Fruit fly (Drosophila melanogaster) whole organism, embryonic: ENCODE measurements around the gene CG3009.

ENCODE experiments used
- Ada2b ChIP-seq: fragments of 200-800 bp; sonication (Bioruptor generic); IDR thresholded peaks from 2 replicates; pipeline ENCODE4 v1.3.6; 2022; ENCODE audit warnings: missing biosample characterization, missing genetic modification characterization
- Atf3 ChIP-seq: fragments of 200-800 bp; sonication (Bioruptor generic); optimal IDR thresholded peaks from 3 replicates; lab custom pipeline; 2016; ENCODE audit warnings: missing biosample characterization, missing genetic modification characterization
- BEAF-32 ChIP-seq: fragments of 200-800 bp; sonication (Bioruptor generic); optimal IDR thresholded peaks from 3 replicates; lab custom pipeline; 2017; ENCODE audit warnings: missing biosample characterization, missing genetic modification characterization, mild to moderate bottlenecking, moderate library complexity, missing genetic modification reagents
- Bteb2 ChIP-seq: fragments of 200-800 bp; sonication (Bioruptor generic); optimal IDR thresholded peaks from 2 replicates; lab custom pipeline; 2016; ENCODE audit warnings: missing biosample characterization, missing genetic modification characterization
- CG11085 ChIP-seq: fragments of 200-800 bp; sonication (Bioruptor generic); IDR thresholded peaks from 2 replicates; pipeline ENCODE4 v1.3.6; 2022; ENCODE audit warnings: missing biosample characterization, missing genetic modification characterization
- CG11456 ChIP-seq: fragments of 200-800 bp; sonication (Bioruptor generic); IDR thresholded peaks from 3 replicates; pipeline ENCODE4 v1.3.6; 2022; ENCODE audit warnings: missing biosample characterization, missing genetic modification characterization
- CG13775 ChIP-seq: fragments of 200-800 bp; sonication (Bioruptor generic); optimal IDR thresholded peaks from 3 replicates; lab custom pipeline; 2017; ENCODE audit warnings: missing biosample characterization, mild to moderate bottlenecking, missing genetic modification characterization
- CG14860 ChIP-seq: fragments of 200-800 bp; sonication (Bioruptor generic); IDR thresholded peaks from 3 replicates; pipeline ENCODE4 v1.3.6; 2022; ENCODE audit warnings: missing biosample characterization, missing genetic modification characterization; ENCODE audit not compliant: partially characterized antibody
- CG1529 ChIP-seq: fragments of 200-800 bp; sonication (Bioruptor generic); optimal IDR thresholded peaks from 3 replicates; lab custom pipeline; 2018; ENCODE audit warnings: missing biosample characterization, missing genetic modification characterization
- CG1792 ChIP-seq: fragments of 200-800 bp; sonication (Bioruptor generic); optimal IDR thresholded peaks from 2 replicates; lab custom pipeline; 2016; ENCODE audit warnings: missing biosample characterization, missing genetic modification characterization
- CG2129 ChIP-seq: fragments of 200-800 bp; sonication (Bioruptor generic); IDR thresholded peaks from 2 replicates; pipeline ENCODE4 v1.3.6; 2022; ENCODE audit warnings: missing biosample characterization, missing genetic modification characterization; ENCODE audit not compliant: partially characterized antibody
- CG31365 ChIP-seq: fragments of 200-800 bp; sonication (Bioruptor generic); optimal IDR thresholded peaks from 2 replicates; lab custom pipeline; 2018; ENCODE audit warnings: missing biosample characterization, mild to moderate bottlenecking, missing genetic modification characterization
- CG31388 ChIP-seq: fragments of 200-800 bp; sonication (Bioruptor generic); optimal IDR thresholded peaks from 2 replicates; lab custom pipeline; 2016; ENCODE audit warnings: missing biosample characterization, missing genetic modification characterization
- CG3838 ChIP-seq: fragments of 200-800 bp; sonication (Bioruptor generic); optimal IDR thresholded peaks from 3 replicates; lab custom pipeline; 2016; ENCODE audit warnings: missing biosample characterization, missing genetic modification characterization
- CG4360 ChIP-seq: fragments of 200-800 bp; sonication (Bioruptor generic); IDR thresholded peaks from 2 replicates; pipeline ENCODE4 v1.3.6; 2022; ENCODE audit warnings: missing biosample characterization, missing genetic modification characterization
- CG4707 ChIP-seq: fragments of 200-800 bp; sonication (Bioruptor generic); optimal IDR thresholded peaks from 2 replicates; lab custom pipeline; 2018; ENCODE audit warnings: missing biosample characterization, mild to moderate bottlenecking, missing genetic modification characterization, moderate library complexity
- CG4820 ChIP-seq: fragments of 200-800 bp; sonication (Bioruptor generic); optimal IDR thresholded peaks from 3 replicates; lab custom pipeline; 2016; ENCODE audit warnings: missing biosample characterization, missing genetic modification characterization
- CG6272 ChIP-seq: fragments of 200-800 bp; sonication (Bioruptor generic); IDR thresholded peaks from 2 replicates; pipeline ENCODE4 v1.3.6; 2022; ENCODE audit warnings: missing biosample characterization, missing genetic modification characterization
- CG6765 ChIP-seq: fragments of 200-800 bp; sonication (Bioruptor generic); optimal IDR thresholded peaks from 3 replicates; lab custom pipeline; 2017; ENCODE audit warnings: missing biosample characterization, mild to moderate bottlenecking, missing genetic modification characterization
- CG8281 ChIP-seq: fragments of 200-800 bp; sonication (Bioruptor generic); optimal IDR thresholded peaks from 2 replicates; lab custom pipeline; 2018; ENCODE audit warnings: missing biosample characterization, mild to moderate bottlenecking, missing genetic modification characterization, moderate library complexity
- CG8924 ChIP-seq: fragments of 200-800 bp; optimal IDR thresholded peaks from 3 replicates; lab custom pipeline; 2019; ENCODE audit warnings: missing biosample characterization, mild to moderate bottlenecking, missing genetic modification characterization, moderate library complexity
- CkIIα-i1 ChIP-seq: fragments of 200-800 bp; sonication (Bioruptor generic); IDR thresholded peaks from 2 replicates; pipeline ENCODE4 v1.3.6; 2022; ENCODE audit warnings: missing biosample characterization, missing genetic modification characterization
- CrebB ChIP-seq: fragments of 200-800 bp; sonication (Bioruptor generic); optimal IDR thresholded peaks from 3 replicates; lab custom pipeline; 2018; ENCODE audit warnings: missing biosample characterization, mild to moderate bottlenecking, missing genetic modification characterization
- Elba2 ChIP-seq: fragments of 200-800 bp; sonication (Bioruptor generic); optimal IDR thresholded peaks from 3 replicates; lab custom pipeline; 2016; ENCODE audit warnings: missing biosample characterization, missing genetic modification characterization
- H15 ChIP-seq: fragments of 200-800 bp; sonication (Bioruptor generic); IDR thresholded peaks from 3 replicates; pipeline ENCODE4 v1.3.6; 2022; ENCODE audit warnings: missing biosample characterization, missing genetic modification characterization
- Jarid2 ChIP-seq: fragments of 200-800 bp; sonication (Bioruptor generic); optimal IDR thresholded peaks from 3 replicates; lab custom pipeline; 2017; ENCODE audit warnings: mild to moderate bottlenecking, missing biosample characterization, missing genetic modification reagents, missing genetic modification characterization
- Lim3 ChIP-seq: fragments of 200-800 bp; sonication (Bioruptor generic); IDR thresholded peaks from 2 replicates; pipeline ENCODE4 v1.3.6; 2022; ENCODE audit warnings: missing biosample characterization, missing genetic modification characterization
- Nf-YB ChIP-seq: fragments of 200-800 bp; sonication (Bioruptor generic); optimal IDR thresholded peaks from 3 replicates; lab custom pipeline; 2019; ENCODE audit warnings: missing biosample characterization, mild to moderate bottlenecking, missing genetic modification characterization, moderate library complexity
- Optix ChIP-seq: fragments of 200-800 bp; sonication (Bioruptor generic); IDR thresholded peaks from 3 replicates; pipeline ENCODE4 v1.3.6; 2022; ENCODE audit warnings: missing biosample characterization, missing genetic modification characterization
- Pdp1 ChIP-seq, 2 experiments: fragments of 200-800 bp; sonication (Bioruptor generic); optimal IDR thresholded peaks; 3 replicates each; lab custom pipeline; 2016; ENCODE audit warnings: missing biosample characterization in 2 of 2, missing genetic modification characterization in 2 of 2, mild to moderate bottlenecking in 1 of 2, moderate library complexity in 1 of 2
- Scr ChIP-seq: fragments of 200-800 bp; sonication (Bioruptor generic); IDR thresholded peaks from 2 replicates; pipeline ENCODE4 v1.3.6; 2022; ENCODE audit warnings: missing biosample characterization, missing genetic modification characterization; ENCODE audit not compliant: partially characterized antibody
- Sry-β ChIP-seq: fragments of 200-800 bp; sonication (Bioruptor generic); optimal IDR thresholded peaks from 2 replicates; lab custom pipeline; 2018; ENCODE audit warnings: missing biosample characterization, mild to moderate bottlenecking, missing genetic modification characterization, moderate library complexity
- TFAM ChIP-seq: fragments of 200-800 bp; sonication (Bioruptor generic); optimal IDR thresholded peaks from 2 replicates; lab custom pipeline; 2017; ENCODE audit warnings: missing biosample characterization, missing genetic modification characterization, inconsistent platforms
- ase ChIP-seq: fragments of 200-800 bp; sonication (Bioruptor generic); IDR thresholded peaks from 3 replicates; pipeline ENCODE4 v1.3.6; 2022; ENCODE audit warnings: missing biosample characterization, missing genetic modification characterization
- caup ChIP-seq: fragments of 200-800 bp; sonication (Bioruptor generic); optimal IDR thresholded peaks from 3 replicates; lab custom pipeline; 2017; ENCODE audit warnings: missing biosample characterization, mild to moderate bottlenecking, missing genetic modification characterization, moderate library complexity; ENCODE audit not compliant: severe bottlenecking
- danr ChIP-seq: fragments of 200-800 bp; sonication (Bioruptor generic); IDR thresholded peaks from 2 replicates; pipeline ENCODE4 v1.3.6; 2022; ENCODE audit warnings: missing biosample characterization, missing genetic modification characterization
- dm ChIP-seq: fragments of 200-800 bp; sonication (Bioruptor generic); optimal IDR thresholded peaks from 3 replicates; lab custom pipeline; 2016; ENCODE audit warnings: missing biosample characterization, missing genetic modification characterization
- gce ChIP-seq: fragments of 200-800 bp; sonication (Bioruptor generic); IDR thresholded peaks from 3 replicates; pipeline ENCODE4 v1.3.6; 2022; ENCODE audit warnings: missing biosample characterization, missing genetic modification characterization
- insv ChIP-seq, 2 experiments: fragments of 200-800 bp; sonication (Bioruptor generic); optimal IDR thresholded peaks; 3 replicates each; lab custom pipeline; 2016 to 2018; ENCODE audit warnings: missing biosample characterization in 2 of 2, missing genetic modification characterization in 2 of 2
- jigr1 ChIP-seq: fragments of 200-800 bp; sonication (Bioruptor generic); IDR thresholded peaks from 3 replicates; pipeline ENCODE4 v1.3.6; 2022; ENCODE audit warnings: missing biosample characterization, missing genetic modification characterization
- nom ChIP-seq: fragments of 200-800 bp; sonication (Bioruptor generic); optimal IDR thresholded peaks from 2 replicates; lab custom pipeline; 2017; ENCODE audit warnings: missing biosample characterization, missing genetic modification characterization, mild to moderate bottlenecking, moderate library complexity, missing genetic modification reagents
- odd ChIP-seq: fragments of 200-800 bp; sonication (Bioruptor generic); optimal IDR thresholded peaks from 2 replicates; lab custom pipeline; 2017; ENCODE audit warnings: missing biosample characterization, mild to moderate bottlenecking, missing genetic modification characterization
- peb ChIP-seq: fragments of 200-800 bp; sonication (Bioruptor generic); IDR thresholded peaks from 2 replicates; pipeline ENCODE4 v1.3.6; 2022; ENCODE audit warnings: missing biosample characterization, missing genetic modification characterization
- repo ChIP-seq: fragments of 200-800 bp; sonication (Bioruptor generic); optimal IDR thresholded peaks from 2 replicates; lab custom pipeline; 2016; ENCODE audit warnings: missing biosample characterization, missing genetic modification characterization
- ro ChIP-seq: fragments of 200-800 bp; sonication (Bioruptor generic); IDR thresholded peaks from 2 replicates; pipeline ENCODE4 v1.3.6; 2022; ENCODE audit warnings: missing biosample characterization, missing genetic modification characterization
- run ChIP-seq: fragments of 200-800 bp; sonication (Bioruptor generic); optimal IDR thresholded peaks from 3 replicates; lab custom pipeline; 2018; ENCODE audit warnings: missing biosample characterization, mild to moderate bottlenecking, missing genetic modification characterization
- schlank ChIP-seq: fragments of 200-800 bp; sonication (Bioruptor generic); optimal IDR thresholded peaks from 2 replicates; lab custom pipeline; 2018; ENCODE audit warnings: missing biosample characterization, mild to moderate bottlenecking, missing genetic modification characterization
- tgo ChIP-seq: fragments of 200-800 bp; sonication (Bioruptor generic); IDR thresholded peaks from 3 replicates; pipeline ENCODE4 v1.3.6; 2022; ENCODE audit warnings: missing biosample characterization, missing genetic modification characterization
- tup ChIP-seq: fragments of 200-800 bp; sonication (Bioruptor generic); optimal IDR thresholded peaks from 2 replicates; lab custom pipeline; 2016; ENCODE audit warnings: missing biosample characterization, mild to moderate bottlenecking, missing genetic modification characterization, moderate library complexity

Gene CG3009

dm6 chrX:4616865-4617669, 49.4 kb downstream of the CG3009 start, which contains the start of gene peb (continued):
- TF ChIP-seq Bteb2 (GFP tag; lab: Kevin White, UChicago), result no peak
- no peak for TF ChIP-seq repo (GFP tag; lab: Kevin White, UChicago)
- peak; percentile 4 for TF ChIP-seq Atf3 (GFP tag; lab: Kevin White, UChicago)
- TF ChIP-seq ase (GFP tag; lab: Robert Waterston, UW), result no peak
- peak; percentile 94 for TF ChIP-seq Jarid2 (GFP tag; lab: Kevin White, UChicago)
- TF ChIP-seq peb, result peak; percentile 71
- TF ChIP-seq CG4820 (GFP tag; lab: Kevin White, UChicago), result peak; percentile 57
- TF ChIP-seq run, result no peak
- TF ChIP-seq dm (GFP tag; lab: Kevin White, UChicago), result no peak
- 0 out of 2 replicates have a peak, but pooled peaks have one; percentile 13 for TF ChIP-seq danr
- no peak for TF ChIP-seq CkIIα-i1 (GFP tag; lab: Robert Waterston, UW)
- no peak for TF ChIP-seq Sry-β (GFP tag; lab: Kevin White, UChicago)
- TF ChIP-seq CG2129 (GFP tag; lab: Robert Waterston, UW), result no peak
- no peak for TF ChIP-seq insv (GFP tag; optimal IDR thresholded peaks at IDR 0.05; lab: Kevin White, UChicago)
- peak; percentile 21 for TF ChIP-seq CG31388
- TF ChIP-seq CrebB, result no peak
- TF ChIP-seq BEAF-32, result no peak
- TF ChIP-seq gce (GFP tag; lab: Robert Waterston, UW), result peak; percentile 13; the same call in 1 of the 3 replicates
- peak; percentile 13 for TF ChIP-seq Elba2 (GFP tag; lab: Kevin White, UChicago)
- no peak for TF ChIP-seq Ada2b (GFP tag; lab: Robert Waterston, UW)
- peak; percentile 23 for TF ChIP-seq CG1529 (GFP tag; lab: Kevin White, UChicago)
- TF ChIP-seq Pdp1 (GFP tag; optimal IDR thresholded peaks at IDR 0.05; lab: Kevin White, UChicago), result peak; percentile 65 to 73
- TF ChIP-seq tgo, result peak; percentile 32; the same call in 1 of the 3 replicates
- TF ChIP-seq Optix (GFP tag; lab: Robert Waterston, UW), result no peak; the same call in 2 of the 3 replicates
- peak; percentile 50 for TF ChIP-seq CG8924 (tag; lab: Kevin White, UChicago)
- TF ChIP-seq CG8281 (tag; lab: Kevin White, UChicago), result no peak
- no peak for TF ChIP-seq tup
- TF ChIP-seq odd (GFP tag; lab: Kevin White, UChicago), result no peak
- TF ChIP-seq CG4360 (GFP tag; lab: Robert Waterston, UW), result no peak
- TF ChIP-seq jigr1, result peak; percentile 82
- no peak for TF ChIP-seq CG6272
- TF ChIP-seq CG4707, result no peak
- TF ChIP-seq CG3838 (GFP tag; lab: Kevin White, UChicago), result no peak
- TF ChIP-seq CG1792, result no peak
- no peak for TF ChIP-seq CG14860
- no peak for TF ChIP-seq CG11085 (GFP tag; lab: Robert Waterston, UW)
- TF ChIP-seq caup (GFP tag; lab: Kevin White, UChicago), result no peak
- peak; percentile 42 for TF ChIP-seq nom (GFP tag; lab: Kevin White, UChicago)
- no peak for TF ChIP-seq CG11456 (GFP tag; lab: Robert Waterston, UW)
- TF ChIP-seq Lim3, result no peak
- no peak for TF ChIP-seq CG6765 (GFP tag; lab: Kevin White, UChicago)
- TF ChIP-seq schlank, result no peak
- TF ChIP-seq TFAM (GFP tag; lab: Kevin White, UChicago), result no peak
- TF ChIP-seq H15 (GFP tag; lab: Robert Waterston, UW), result 0 out of 3 replicates have a peak, but pooled peaks have one; percentile 41
- TF ChIP-seq CG13775 (GFP tag; lab: Kevin White, UChicago), result peak; percentile 53
- no peak for TF ChIP-seq ro (GFP tag; lab: Robert Waterston, UW)
- TF ChIP-seq CG31365, result no peak
- 0 out of 2 replicates have a peak, but pooled peaks have one; percentile 22 for TF ChIP-seq Scr (GFP tag; lab: Robert Waterston, UW)
- TF ChIP-seq Nf-YB (GFP tag; lab: Kevin White, UChicago), result peak; percentile 95
